Worm (Caenorhabditis elegans): ENCODE results near the gene col-108.

DNA sequence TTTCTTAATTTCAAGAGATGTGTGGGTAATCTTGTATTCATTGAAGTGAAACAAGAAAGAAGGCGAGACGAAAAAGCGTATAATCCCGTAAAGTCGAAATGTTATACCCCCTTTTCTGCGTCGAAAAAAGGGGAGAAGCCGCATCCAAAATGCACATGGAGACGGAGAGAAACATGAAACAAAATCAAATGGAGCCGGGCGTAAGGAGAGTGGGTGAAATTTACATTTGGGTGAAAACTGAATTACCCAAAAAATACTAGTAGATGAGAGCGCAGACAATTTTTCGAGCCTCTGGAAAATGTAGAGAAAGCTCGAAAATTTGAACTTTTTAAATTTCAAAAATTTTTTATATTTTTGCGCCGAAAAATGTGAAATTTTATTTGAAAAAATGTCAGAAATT, 47.9 kb downstream of the col-108 start:
- TF ChIP-seq dao-5 (tag; optimal IDR thresholded peaks at IDR 0.05) (no peak), him-1 (tag; optimal IDR thresholded peaks at IDR 0.05) (no peak), W03F9.2 (tag; optimal IDR thresholded peaks at IDR 0.05) (no peak)
